Worm (Caenorhabditis elegans) whole organism, mixed stage, embryonic: ENCODE measurements around the gene T24C4.3.
A peak's percentile ranks its signal among the peaks of the same experiment; 100 is the strongest.

Experiments used
- M03D4.4 ChIP-seq: sonication (generic microtip); optimal IDR thresholded peaks from 2 replicates; lab custom pipeline; 2017; ENCODE audit warnings: mild to moderate bottlenecking, missing genetic modification characterization, missing compliant biosample characterization
- bed-3 ChIP-seq: fragments of 200-800 bp; sonication (Bioruptor generic); optimal IDR thresholded peaks from 3 replicates; lab custom pipeline; 2018; ENCODE audit warnings: mild to moderate bottlenecking, missing genetic modification characterization, moderate library complexity, missing compliant biosample characterization
- blmp-1 ChIP-seq: fragments of 150-350 bp; optimal IDR thresholded peaks from 2 replicates; lab custom pipeline; 2014; ENCODE audit warnings: missing biosample characterization, missing genetic modification characterization
- ceh-39 ChIP-seq: fragments of 150-350 bp; optimal IDR thresholded peaks from 2 replicates; lab custom pipeline; 2014; ENCODE audit warnings: missing biosample characterization, missing genetic modification characterization
- ceh-43 ChIP-seq: fragments of 200-800 bp; sonication (Bioruptor generic); optimal IDR thresholded peaks from 2 replicates; lab custom pipeline; 2018; ENCODE audit warnings: mild to moderate bottlenecking, missing genetic modification characterization, moderate library complexity, missing compliant biosample characterization
- ces-1 ChIP-seq: fragments of 150-350 bp; optimal IDR thresholded peaks from 2 replicates; lab custom pipeline; 2014; ENCODE audit warnings: missing biosample characterization, missing genetic modification reagents, missing genetic modification characterization
- cnd-1 ChIP-seq: fragments of 200-800 bp; sonication (Bioruptor generic); optimal IDR thresholded peaks from 2 replicates; lab custom pipeline; 2018; ENCODE audit warnings: mild to moderate bottlenecking, missing genetic modification characterization, missing compliant biosample characterization
- drap-1 ChIP-seq: fragments of 200-800 bp; sonication (Bioruptor generic); optimal IDR thresholded peaks from 3 replicates; lab custom pipeline; 2018; ENCODE audit warnings: mild to moderate bottlenecking, missing genetic modification characterization, missing compliant biosample characterization
- elt-1 ChIP-seq: sonication (generic microtip); optimal IDR thresholded peaks from 2 replicates; lab custom pipeline; 2017; ENCODE audit warnings: missing genetic modification characterization, mild to moderate bottlenecking, missing compliant biosample characterization, antibody characterized with exemption, moderate library complexity, borderline replicate concordance; ENCODE audit not compliant: insufficient read depth
- elt-3 ChIP-seq: fragments of 150-350 bp; optimal IDR thresholded peaks from 2 replicates; lab custom pipeline; 2014; ENCODE audit warnings: missing biosample characterization, missing genetic modification characterization
- hlh-1 ChIP-seq: fragments of 150-350 bp; optimal IDR thresholded peaks from 2 replicates; lab custom pipeline; 2014; ENCODE audit warnings: missing biosample characterization, missing genetic modification reagents, missing genetic modification characterization
- lin-13 ChIP-seq: fragments of 150-350 bp; optimal IDR thresholded peaks from 2 replicates; lab custom pipeline; 2014; ENCODE audit warnings: missing biosample characterization, missing genetic modification characterization
- lin-32 ChIP-seq: fragments of 200-800 bp; sonication (Bioruptor generic); optimal IDR thresholded peaks from 2 replicates; lab custom pipeline; 2018; ENCODE audit warnings: mild to moderate bottlenecking, missing genetic modification characterization, missing compliant biosample characterization
- lsy-2 ChIP-seq: fragments of 150-350 bp; optimal IDR thresholded peaks from 2 replicates; lab custom pipeline; 2014; ENCODE audit warnings: missing biosample characterization, missing genetic modification characterization
- mab-5 ChIP-seq: fragments of 150-350 bp; optimal IDR thresholded peaks from 2 replicates; lab custom pipeline; 2014; ENCODE audit warnings: missing biosample characterization, missing genetic modification characterization
- mep-1 ChIP-seq: fragments of 150-350 bp; optimal IDR thresholded peaks from 2 replicates; lab custom pipeline; 2017; ENCODE audit warnings: missing biosample characterization, missing genetic modification reagents, missing genetic modification characterization, inconsistent platforms
- mls-2 ChIP-seq: sonication (generic microtip); optimal IDR thresholded peaks from 2 replicates; lab custom pipeline; 2016; ENCODE audit warnings: mild to moderate bottlenecking, missing genetic modification characterization, moderate library complexity, missing compliant biosample characterization
- nhr-12 ChIP-seq: fragments of 150-350 bp; optimal IDR thresholded peaks from 2 replicates; lab custom pipeline; 2014; ENCODE audit warnings: missing biosample characterization, missing genetic modification characterization
- nhr-2 ChIP-seq: fragments of 150-350 bp; optimal IDR thresholded peaks from 2 replicates; lab custom pipeline; 2014; ENCODE audit warnings: missing biosample characterization, missing genetic modification characterization
- nhr-237 ChIP-seq: fragments of 150-350 bp; optimal IDR thresholded peaks from 2 replicates; lab custom pipeline; 2014; ENCODE audit warnings: missing biosample characterization, missing genetic modification characterization
- nhr-28 ChIP-seq: fragments of 150-350 bp; optimal IDR thresholded peaks from 2 replicates; lab custom pipeline; 2014; ENCODE audit warnings: missing biosample characterization, missing genetic modification characterization
- pha-4 ChIP-seq: fragments of 150-350 bp; optimal IDR thresholded peaks from 2 replicates; lab custom pipeline; 2018; ENCODE audit warnings: missing biosample characterization, missing genetic modification reagents, missing genetic modification characterization
- sem-2 ChIP-seq: fragments of 200-800 bp; sonication (Bioruptor generic); optimal IDR thresholded peaks from 2 replicates; lab custom pipeline; 2018; ENCODE audit warnings: mild to moderate bottlenecking, missing genetic modification characterization, missing compliant biosample characterization
- snpc-4 ChIP-seq: fragments of 150-350 bp; optimal IDR thresholded peaks from 2 replicates; lab custom pipeline; 2014; ENCODE audit warnings: missing biosample characterization, missing genetic modification characterization
- sptf-1 ChIP-seq: sonication (generic microtip); optimal IDR thresholded peaks from 2 replicates; lab custom pipeline; 2017; ENCODE audit warnings: mild to moderate bottlenecking, missing genetic modification characterization, moderate library complexity, missing compliant biosample characterization
- tbx-8 ChIP-seq: fragments of 200-800 bp; sonication (Bioruptor generic); optimal IDR thresholded peaks from 2 replicates; lab custom pipeline; 2018; ENCODE audit warnings: mild to moderate bottlenecking, missing genetic modification characterization, moderate library complexity, missing compliant biosample characterization
- unc-120 ChIP-seq: sonication (generic microtip); optimal IDR thresholded peaks from 2 replicates; lab custom pipeline; 2017; ENCODE audit warnings: missing genetic modification characterization, missing compliant biosample characterization; ENCODE audit not compliant: poor library complexity, severe bottlenecking
- unc-39 ChIP-seq: fragments of 150-350 bp; optimal IDR thresholded peaks from 2 replicates; lab custom pipeline; 2014; ENCODE audit warnings: missing biosample characterization, missing genetic modification characterization
- zip-8 ChIP-seq: fragments of 150-350 bp; optimal IDR thresholded peaks from 2 replicates; lab custom pipeline; 2014; ENCODE audit warnings: missing biosample characterization, missing genetic modification characterization
- ztf-11 ChIP-seq: fragments of 150-350 bp; optimal IDR thresholded peaks from 2 replicates; lab custom pipeline; 2014; ENCODE audit warnings: missing biosample characterization, missing genetic modification characterization

Gene T24C4.3

DNA sequence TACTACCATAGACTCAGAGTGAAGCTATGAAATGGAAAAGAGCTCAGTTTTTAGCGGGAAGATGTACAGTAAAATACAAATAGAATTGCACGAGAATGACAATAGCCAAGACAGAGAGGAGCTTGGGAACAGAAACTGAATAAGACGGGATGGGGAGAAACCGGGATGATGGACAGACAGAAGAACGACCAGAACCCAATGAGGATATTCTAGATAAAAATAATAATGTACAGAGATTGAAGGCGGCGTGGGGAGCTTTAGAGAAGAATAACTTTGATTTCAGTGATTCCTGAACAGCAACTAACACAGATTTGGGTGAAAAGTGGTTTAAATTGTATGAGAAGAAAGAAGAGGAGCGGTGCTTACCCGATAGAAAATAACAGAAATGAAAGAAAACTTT is 9.2 kb upstream of the T24C4.3 start:
- TF ChIP-seq nhr-2 (tag; lab: Kevin White, UChicago) (no peak), elt-3 (tag; lab: Kevin White, UChicago) (no peak), nhr-237 (no peak), lin-13 (no peak), mab-5 (tag; lab: Kevin White, UChicago) (no peak), snpc-4 (tag; lab: Kevin White, UChicago) (no peak), nhr-12 (tag; lab: Kevin White, UChicago) (no peak), drap-1 (GFP tag; lab: Kevin White, UChicago) (no peak), zip-8 (tag; lab: Kevin White, UChicago) (no peak), mep-1 (tag; lab: Kevin White, UChicago) (no peak), mls-2 (no peak), ztf-11 (no peak)

DNA sequence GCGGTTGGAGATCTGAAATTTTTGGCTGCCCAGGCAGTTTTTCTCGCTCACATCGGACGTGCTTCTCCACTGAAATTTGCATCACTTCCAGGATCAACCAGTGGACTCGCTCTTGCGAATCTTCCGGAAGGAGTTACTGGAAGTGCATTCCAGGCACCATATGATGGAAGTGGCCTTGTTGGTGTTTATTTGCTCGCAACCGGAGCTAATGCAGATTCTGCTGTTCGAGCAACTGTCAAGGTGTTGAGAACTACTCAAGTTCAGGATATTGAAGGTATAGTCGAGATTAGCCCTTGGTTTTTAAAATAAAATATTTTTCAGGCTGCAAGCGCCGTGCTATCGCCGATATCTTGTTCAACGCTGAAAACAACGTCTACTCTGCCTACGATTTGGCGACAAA is 8.6 kb upstream of the T24C4.3 start:
- TF ChIP-seq blmp-1 (tag; lab: Kevin White, UChicago), result no peak
- no peak for TF ChIP-seq elt-3 (tag; lab: Kevin White, UChicago)
- TF ChIP-seq mab-5 (tag; lab: Kevin White, UChicago), result no peak
- TF ChIP-seq ceh-39 (tag; lab: Kevin White, UChicago), result no peak
- TF ChIP-seq tbx-8, result no peak

DNA sequence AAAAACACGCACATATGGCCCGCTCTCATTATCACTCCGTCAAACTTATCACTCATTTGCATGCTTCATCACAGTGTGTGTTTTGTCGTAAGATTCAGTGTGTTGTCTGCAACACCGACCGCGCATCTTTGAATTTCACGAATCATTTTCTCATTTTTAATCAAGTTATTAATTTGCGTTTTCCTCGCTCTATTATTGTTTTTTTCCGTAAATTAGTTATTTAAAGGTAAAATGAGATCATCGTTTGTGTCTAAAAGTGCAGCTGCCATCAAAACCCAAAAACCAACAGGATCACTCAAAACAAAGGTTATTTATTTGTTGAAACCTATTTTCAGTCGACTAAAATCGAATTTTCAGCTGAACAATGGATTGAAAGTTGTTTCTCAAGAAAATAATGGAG is 7.4 kb upstream of the T24C4.3 start, which contains the start of the genes T24C4.5 and ucr-2.3:
TSS of gene T24C4.5 (minus strand) at position 101 of the 400 bp plus-strand sequence.
TSS of gene ucr-2.3 (plus strand) at position 227 of the 400 bp plus-strand sequence.
- TF ChIP-seq tbx-8, result no peak
- TF ChIP-seq mab-5 (tag; lab: Kevin White, UChicago), result no peak
- TF ChIP-seq mls-2, result no peak
- TF ChIP-seq nhr-28, result no peak
- no peak for TF ChIP-seq sem-2 (GFP tag; lab: Kevin White, UChicago)
- no peak for TF ChIP-seq ceh-43 (GFP tag; lab: Kevin White, UChicago)
- TF ChIP-seq lin-13, result no peak
- TF ChIP-seq ceh-39 (tag; lab: Kevin White, UChicago), result no peak
- no peak for TF ChIP-seq zip-8 (tag; lab: Kevin White, UChicago)
- TF ChIP-seq hlh-1 (tag; lab: Kevin White, UChicago), result no peak
- no peak for TF ChIP-seq ces-1 (GFP tag; lab: Kevin White, UChicago)
- TF ChIP-seq blmp-1 (tag; lab: Kevin White, UChicago), result no peak

- TF ChIP-seq cnd-1, result no peak
- TF ChIP-seq pha-4, result no peak
- no peak for TF ChIP-seq nhr-28
- no peak for TF ChIP-seq lin-13
- no peak for TF ChIP-seq elt-3 (tag; lab: Kevin White, UChicago)
Observed at ce11 chrIII:873432-873831, 1.2 kb upstream of the T24C4.3 start, which contains the start of gene clc-19. clc-19 (minus strand) TSS chrIII:873566.

DNA sequence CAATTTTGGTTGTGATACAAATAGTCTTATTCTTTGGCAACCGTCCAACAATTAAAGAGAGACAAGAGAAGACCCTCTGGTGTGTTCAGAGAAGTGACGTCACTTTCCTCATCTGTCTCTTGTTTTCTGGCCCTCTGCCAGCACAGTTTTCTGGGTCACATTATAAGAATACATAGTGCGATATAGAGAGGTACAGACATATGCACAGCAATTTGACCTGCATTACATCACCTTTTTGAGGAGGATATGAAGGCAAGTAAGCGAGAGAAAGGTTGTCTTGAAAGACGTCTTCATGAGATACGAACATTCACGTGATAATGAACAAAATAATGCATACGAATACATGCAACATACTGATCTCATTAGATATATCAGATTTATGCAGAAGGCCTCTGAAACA is 1.7 kb downstream of the T24C4.3 start:
- TF ChIP-seq nhr-2 (tag; lab: Kevin White, UChicago), result peak; percentile 71
- TF ChIP-seq mep-1 (tag; lab: Kevin White, UChicago), result peak; percentile 8
- no peak for TF ChIP-seq M03D4.4
- TF ChIP-seq cnd-1, result peak; percentile 57
- peak; percentile 49 for TF ChIP-seq elt-1 (tag; lab: Kevin White, UChicago)
- peak; percentile 68 for TF ChIP-seq unc-39
- peak; percentile 20 for TF ChIP-seq ceh-39 (tag; lab: Kevin White, UChicago)
- TF ChIP-seq zip-8 (tag; lab: Kevin White, UChicago), result peak; percentile 67
- TF ChIP-seq bed-3 (GFP tag; lab: Kevin White, UChicago), result no peak

DNA sequence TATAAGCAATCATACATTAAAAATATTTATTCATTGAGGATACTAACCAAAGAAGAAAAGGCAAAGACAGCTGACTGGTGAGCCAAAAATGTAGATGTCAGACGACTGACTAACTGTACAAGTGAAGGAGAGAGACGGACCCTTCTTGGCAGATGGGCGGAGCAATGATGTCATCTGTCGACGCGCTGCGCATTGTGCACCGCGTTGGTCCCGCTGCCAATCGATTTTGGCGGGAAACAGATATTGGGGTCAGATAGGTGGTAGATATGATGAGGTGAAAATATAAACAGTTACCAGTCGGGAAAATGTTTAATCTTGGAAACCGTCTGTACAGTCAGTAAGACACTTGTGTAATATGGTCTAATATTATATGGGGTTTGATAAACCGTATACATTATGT is 2.4 kb downstream of the T24C4.3 start, which contains the start of gene T24C4.2:
TSS of gene T24C4.2 (minus strand) at position 101 of the 400 bp plus-strand sequence.
- TF ChIP-seq lin-32 (peak; percentile 22), unc-39 (no peak), lin-13 (no peak), elt-1 (tag; lab: Kevin White, UChicago) (no peak), zip-8 (tag; lab: Kevin White, UChicago) (peak; percentile 42), pha-4 (no peak), lsy-2 (no peak), unc-120 (tag; lab: Kevin White, UChicago) (no peak), ceh-39 (tag; lab: Kevin White, UChicago) (peak; percentile 47), drap-1 (GFP tag; lab: Kevin White, UChicago) (no peak), M03D4.4 (no peak), cnd-1 (peak; percentile 20), blmp-1 (tag; lab: Kevin White, UChicago) (no peak), mab-5 (tag; lab: Kevin White, UChicago) (no peak), sptf-1 (tag; lab: Kevin White, UChicago) (no peak), ztf-11 (no peak)
